Fruit fly (Drosophila melanogaster): ENCODE results near the gene inaF-D.

DNA sequence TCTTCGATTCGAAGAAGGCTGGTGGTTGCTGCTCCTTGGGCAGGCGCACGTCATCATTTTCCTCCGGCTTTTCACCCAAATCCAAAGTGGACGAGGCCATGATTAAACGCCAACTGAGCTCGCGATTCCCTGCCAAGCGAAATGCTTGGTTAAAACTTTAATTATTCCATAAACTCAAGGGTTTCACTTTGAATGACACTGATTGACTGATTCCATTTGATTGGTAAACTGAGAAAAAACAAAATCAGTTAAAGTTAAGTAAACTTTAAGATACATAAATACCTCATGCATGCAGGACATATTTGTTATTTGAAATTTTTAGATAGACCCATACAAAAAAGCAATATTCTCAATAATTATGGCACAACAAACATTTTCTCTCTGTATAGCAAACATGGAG lies 4.9 kb upstream of the inaF-D start, which contains the start of gene inaF-A:
- TF ChIP-seq CG12071 (GFP tag; optimal IDR thresholded peaks at IDR 0.05) (no peak), tgo (GFP tag; IDR thresholded peaks at IDR 0.05) (no peak), ato (GFP tag; IDR thresholded peaks at IDR 0.05; ENCODE audit: partially characterized antibody) (no peak), ase (GFP tag; IDR thresholded peaks at IDR 0.05) (no peak), HLH4C (GFP tag; IDR thresholded peaks at IDR 0.05; ENCODE audit: partially characterized antibody) (no peak), CG4820 (GFP tag; optimal IDR thresholded peaks at IDR 0.05) (no peak), stwl (tag; optimal IDR thresholded peaks at IDR 0.05) (no peak), CG11560 (tag; IDR thresholded peaks at IDR 0.05) (no peak), CG3838 (GFP tag; optimal IDR thresholded peaks at IDR 0.05) (no peak), her (GFP tag; optimal IDR thresholded peaks at IDR 0.05) (no peak), amos (GFP tag; IDR thresholded peaks at IDR 0.05; ENCODE audit: partially characterized antibody) (no peak), CG7271 (tag; optimal IDR thresholded peaks at IDR 0.05) (no peak), MESR4 (GFP tag; optimal IDR thresholded peaks at IDR 0.05) (no peak)

All from whole organism, embryonic.